Fruit fly (Drosophila melanogaster) whole organism, pupa: Measurements from ENCODE around the gene CG34179.

Experiments used
- CG12605 ChIP-seq: fragments of 200-800 bp; sonication (Bioruptor generic); IDR thresholded peaks from 2 replicates; pipeline ENCODE4 v1.3.6; 2022; ENCODE audit warnings: missing biosample characterization, missing genetic modification characterization
- CG34367 ChIP-seq: fragments of 200-800 bp; sonication (Bioruptor generic); optimal IDR thresholded peaks from 2 replicates; lab custom pipeline; 2018; ENCODE audit warnings: missing biosample characterization, mild to moderate bottlenecking, missing genetic modification characterization
- EcR ChIP-seq: fragments of 200-800 bp; sonication (Bioruptor generic); optimal IDR thresholded peaks from 3 replicates; lab custom pipeline; 2019; ENCODE audit warnings: missing biosample characterization, missing genetic modification characterization, mild to moderate bottlenecking, moderate library complexity, missing genetic modification reagents
- fd96Ca ChIP-seq: fragments of 200-800 bp; sonication (Bioruptor generic); IDR thresholded peaks from 3 replicates; pipeline ENCODE4 v1.3.6; 2022; ENCODE audit warnings: missing biosample characterization, missing genetic modification characterization

DNA sequence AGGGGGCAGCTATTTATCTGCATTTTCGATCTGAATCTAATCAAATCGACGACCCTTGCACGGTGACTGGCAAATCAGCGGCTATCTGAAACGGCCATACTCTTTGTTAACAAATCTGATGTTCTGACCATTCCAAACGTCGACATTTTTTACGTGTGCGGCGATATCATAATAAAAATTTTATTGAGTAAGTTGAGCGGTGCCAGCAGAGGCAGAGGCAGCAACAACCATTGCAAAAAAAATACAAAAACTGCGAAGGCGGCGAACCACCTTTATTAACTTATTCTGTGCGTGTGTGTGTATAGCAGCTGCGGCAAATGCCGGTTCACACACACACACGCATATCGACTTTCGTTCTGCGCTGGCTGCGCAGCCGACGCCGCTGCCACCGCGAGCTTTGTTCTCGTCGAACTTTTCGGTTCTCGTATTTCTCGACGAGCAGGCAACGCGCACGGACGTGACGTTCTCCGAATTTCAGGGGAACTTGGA is 33.7 kb upstream of the CG34179 start, which contains the start of gene Kr-h1:
- TF ChIP-seq fd96Ca (GFP tag; lab: Robert Waterston, UW) (no peak), CG34367 (tag; lab: Kevin White, UChicago) (no peak), EcR (GFP tag; lab: Kevin White, UChicago) (no peak), CG12605 (no peak)
